Fruit fly (Drosophila melanogaster) whole organism, pupa: Measurements from ENCODE around the gene CG9213.

ENCODE experiments used
- CG10348 ChIP-seq: fragments of 200-800 bp; sonication (Bioruptor generic); IDR thresholded peaks from 2 replicates; pipeline ENCODE4 v1.3.6; 2022; ENCODE audit warnings: missing biosample characterization, missing genetic modification characterization
- Ets98B ChIP-seq: fragments of 200-800 bp; sonication (Bioruptor generic); IDR thresholded peaks from 2 replicates; pipeline ENCODE4 v1.3.6; 2022; ENCODE audit warnings: missing biosample characterization, missing genetic modification characterization

dm6 chrX:15618953-15619630, 44.8 kb upstream of the CG9213 start:
- peak; percentile 49; the same call in 1 of the 2 replicates for TF ChIP-seq Ets98B (GFP tag; lab: Robert Waterston, UW)
- TF ChIP-seq CG10348, result no peak
